Fruit fly (Drosophila melanogaster) S2 (cell line): ENCODE measurements around the gene und.

ENCODE experiments used
- CG8478 ChIP-seq: fragments of >200 bp; optimal IDR thresholded peaks from 2 replicates; lab custom pipeline; 2018
- CTCF ChIP-seq, 2 experiments: fragments of >200 bp; optimal IDR thresholded peaks; 2 replicates each; lab custom pipeline; 2018

dm6 chr2L:9737803-9738202, 25.4 kb upstream of the und start:
- TF ChIP-seq CTCF (optimal IDR thresholded peaks at IDR 0.05; lab: Kevin White, UChicago), result no peak
- no peak for TF ChIP-seq CG8478 (lab: Kevin White, UChicago)
